Fruit fly (Drosophila melanogaster): ENCODE data around the gene CG10183.

Gene CG10183

DNA sequence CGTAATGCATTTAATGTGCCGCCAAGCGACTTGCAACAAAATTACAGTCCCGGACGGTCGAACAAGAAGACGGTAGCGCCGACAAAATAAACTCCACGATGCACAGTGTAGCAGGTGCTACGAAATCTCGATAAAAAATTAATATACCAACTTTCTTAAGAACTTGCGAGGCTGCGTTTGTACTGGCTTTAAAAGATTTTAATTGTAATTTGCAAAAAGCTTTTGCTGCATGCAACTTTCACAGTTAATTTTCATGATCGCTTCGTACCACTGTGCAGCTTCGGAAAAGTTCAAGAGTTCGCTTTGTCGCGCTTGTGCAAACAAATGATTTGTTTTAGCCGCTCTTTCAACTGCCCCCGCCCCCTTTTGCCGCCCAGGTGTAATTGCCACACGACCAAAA is 47.3 kb upstream of the CG10183 start (continued):
- TF ChIP-seq Eip74EF (GFP tag; optimal IDR thresholded peaks at IDR 0.05), result peak in 1 of 2 experiments; percentile 49
- peak; percentile 73 for TF ChIP-seq nmo (GFP tag; optimal IDR thresholded peaks at IDR 0.05)
- TF ChIP-seq CG12659 (GFP tag; optimal IDR thresholded peaks at IDR 0.05), result peak; percentile 54
- peak; percentile 48 for TF ChIP-seq CG11398 (GFP tag; optimal IDR thresholded peaks at IDR 0.05)
- peak; percentile 47 for TF ChIP-seq nerfin-1 (tag; optimal IDR thresholded peaks at IDR 0.05)
- peak; percentile 48 for TF ChIP-seq CG6813 (GFP tag; optimal IDR thresholded peaks at IDR 0.05)
- peak; percentile 69 for TF ChIP-seq odd (GFP tag; optimal IDR thresholded peaks at IDR 0.05)
- TF ChIP-seq ase (GFP tag; IDR thresholded peaks at IDR 0.05), result peak; percentile 78
- peak; percentile 57 for TF ChIP-seq slp2 (GFP tag; optimal IDR thresholded peaks at IDR 0.05)
- peak; percentile 86 for TF ChIP-seq dmrt99B (tag; optimal IDR thresholded peaks at IDR 0.05)
- peak; percentile 62 for TF ChIP-seq CG13424 (tag; optimal IDR thresholded peaks at IDR 0.05)

DNA sequence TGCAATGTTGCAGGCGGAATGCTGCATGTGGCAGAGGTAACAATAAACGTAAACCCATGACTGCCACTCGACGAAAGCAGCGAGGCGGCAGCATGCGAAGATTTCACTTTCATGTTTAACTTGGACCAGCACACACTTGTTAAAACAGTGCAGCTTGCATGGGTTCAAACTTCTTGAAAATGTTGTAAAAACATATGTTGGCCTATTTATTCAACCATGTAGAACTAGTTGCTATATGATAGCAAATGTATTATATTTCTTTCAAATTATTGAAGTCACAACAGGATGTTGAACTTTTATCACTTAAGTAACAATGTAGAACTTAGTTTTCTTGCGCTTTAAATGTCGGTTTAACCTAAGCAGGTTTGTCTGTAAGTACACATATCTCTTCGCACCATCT is 44.0 kb upstream of the CG10183 start:
- TF ChIP-seq grau (tag; optimal IDR thresholded peaks at IDR 0.05) (peak; percentile 7), CG3838 (GFP tag; optimal IDR thresholded peaks at IDR 0.05) (no peak), CG9727 (GFP tag; optimal IDR thresholded peaks at IDR 0.05) (no peak), ATbp (GFP tag; optimal IDR thresholded peaks at IDR 0.05) (peak; percentile 15), gcm2 (GFP tag; optimal IDR thresholded peaks at IDR 0.05) (no peak), run (tag; optimal IDR thresholded peaks at IDR 0.05) (no peak), sens (GFP tag) (peak; percentile 12), Blimp-1 (GFP tag; optimal IDR thresholded peaks at IDR 0.05) (peak; percentile 62), schlank (tag; optimal IDR thresholded peaks at IDR 0.05) (no peak), CG12071 (GFP tag; optimal IDR thresholded peaks at IDR 0.05) (no peak), zfh2 (GFP tag; optimal IDR thresholded peaks at IDR 0.05) (no peak), CG6791 (GFP tag; IDR thresholded peaks at IDR 0.05; ENCODE audit: partially characterized antibody) (no peak), lab (GFP tag; optimal IDR thresholded peaks at IDR 0.05) (no peak), unpg (GFP tag; optimal IDR thresholded peaks at IDR 0.05) (no peak), crp (GFP tag; optimal IDR thresholded peaks at IDR 0.05) (no peak)

DNA sequence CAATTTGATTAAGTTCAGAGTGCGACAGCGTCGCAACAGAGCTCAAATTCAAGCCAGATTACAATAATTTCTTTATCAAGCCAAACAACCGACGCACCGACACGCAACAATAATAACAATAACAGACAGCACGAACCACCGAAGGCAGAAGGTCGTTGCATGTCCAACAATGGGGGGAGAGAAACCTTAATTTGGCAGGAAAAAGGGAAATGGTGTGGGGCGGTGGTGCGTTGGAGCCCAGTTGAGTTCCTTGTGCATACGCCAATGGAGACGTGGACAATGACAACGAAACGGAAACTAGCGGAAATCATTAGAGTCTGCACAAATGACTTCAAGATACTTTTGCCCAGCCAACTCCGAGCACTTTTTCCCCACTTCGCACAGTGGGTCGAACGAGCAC is 40.7 kb upstream of the CG10183 start:
- TF ChIP-seq CG16815 (GFP tag; optimal IDR thresholded peaks at IDR 0.05) (no peak), Atf6 (GFP tag; IDR thresholded peaks at IDR 0.05) (0 out of 2 replicates have a peak, but pooled peaks have one; percentile 15), Ets65A (GFP tag) (peak; percentile 74)

DNA sequence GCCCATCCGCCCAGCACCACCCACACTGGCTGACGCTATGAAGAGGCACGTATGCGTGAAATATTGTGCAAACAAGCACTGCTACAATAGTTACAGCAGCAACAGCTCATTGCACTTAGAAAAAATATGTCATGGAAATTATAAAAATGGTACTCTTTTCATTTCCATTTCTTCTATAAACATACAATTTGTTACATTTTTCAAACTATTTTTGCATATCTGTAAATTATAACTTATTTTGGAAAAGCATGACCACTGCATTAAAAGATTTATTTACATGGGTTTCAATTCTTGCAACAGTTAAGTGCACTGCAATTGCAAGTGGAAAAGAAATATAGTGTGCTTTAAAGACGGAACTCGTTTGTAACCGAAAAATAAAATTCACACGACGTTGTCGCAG is 39.5 kb upstream of the CG10183 start:
- TF ChIP-seq ewg (GFP tag; optimal IDR thresholded peaks at IDR 0.05), result no peak
- peak in 1 of 2 experiments; percentile 42 for TF ChIP-seq Hr51 (GFP tag; optimal IDR thresholded peaks at IDR 0.05)
- no peak for TF ChIP-seq CG10267 (tag; optimal IDR thresholded peaks at IDR 0.05)
- no peak for TF ChIP-seq Dad (GFP tag; optimal IDR thresholded peaks at IDR 0.05)
- TF ChIP-seq gfzf (GFP tag; optimal IDR thresholded peaks at IDR 0.05), result no peak
- TF ChIP-seq chn (GFP tag; optimal IDR thresholded peaks at IDR 0.05), result no peak
- TF ChIP-seq crp (GFP tag; optimal IDR thresholded peaks at IDR 0.05), result no peak
- no peak for TF ChIP-seq pum (GFP tag; optimal IDR thresholded peaks at IDR 0.05)
- 0 out of 3 replicates have a peak, but pooled peaks have one; percentile 13 for TF ChIP-seq otp (GFP tag; IDR thresholded peaks at IDR 0.05)
- peak; percentile 20 for TF ChIP-seq Sox102F (GFP tag; optimal IDR thresholded peaks at IDR 0.05)
- TF ChIP-seq GATAe (GFP tag; conservative IDR thresholded peaks at IDR 0.05), result no peak
- TF ChIP-seq CG7556 (GFP tag; optimal IDR thresholded peaks at IDR 0.05), result no peak
- TF ChIP-seq sens (GFP tag), result peak; percentile 68
- no peak for TF ChIP-seq CG4617 (GFP tag; optimal IDR thresholded peaks at IDR 0.05; ENCODE audit: borderline replicate concordance)
- TF ChIP-seq CG7357 (GFP tag; IDR thresholded peaks at IDR 0.05), result no peak
- TF ChIP-seq CG13424 (tag; optimal IDR thresholded peaks at IDR 0.05), result no peak
- no peak for TF ChIP-seq yki (optimal IDR thresholded peaks at IDR 0.05)
- no peak for TF ChIP-seq Xbp1 (GFP tag; optimal IDR thresholded peaks at IDR 0.05)
- no peak for TF ChIP-seq CG3838 (GFP tag; optimal IDR thresholded peaks at IDR 0.05)
- TF ChIP-seq CG8388 (GFP tag; optimal IDR thresholded peaks at IDR 0.05), result no peak
- no peak for TF ChIP-seq tap (tag; optimal IDR thresholded peaks at IDR 0.05)

Data from whole organism, embryonic.